Worm (Caenorhabditis elegans) whole organism, L4/young adult: ENCODE measurements around the gene pir-1.

Experiments used
- dao-5 ChIP-seq: sonication (generic microtip); optimal IDR thresholded peaks from 2 replicates; lab custom pipeline; 2016; ENCODE audit warnings: missing genotype, missing genetic modification characterization, moderate library complexity, missing compliant biosample characterization
- him-1 ChIP-seq: sonication (generic microtip); optimal IDR thresholded peaks from 2 replicates; lab custom pipeline; 2016; ENCODE audit warnings: missing genotype, missing genetic modification reagents, missing genetic modification characterization, missing compliant biosample characterization

- TF ChIP-seq him-1 (tag; lab: Kevin White, UChicago) (no peak), dao-5 (no peak)
Measured at ce11 chrII:9128132-9128531, 49.0 kb upstream of the pir-1 start.
